Fruit fly (Drosophila melanogaster) whole organism, embryonic: ENCODE measurements around the gene PH4alphaEFB.

Experiments
- ATbp ChIP-seq: fragments of 200-800 bp; sonication (Bioruptor generic); optimal IDR thresholded peaks from 2 replicates; lab custom pipeline; 2017; ENCODE audit warnings: missing biosample characterization, mild to moderate bottlenecking, missing genetic modification characterization, missing genetic modification reagents
- Abd-B ChIP-seq: fragments of 200-800 bp; sonication (Bioruptor generic); optimal IDR thresholded peaks from 2 replicates; lab custom pipeline; 2018; ENCODE audit warnings: missing biosample characterization, mild to moderate bottlenecking, missing genetic modification characterization, moderate library complexity
- Awh ChIP-seq: fragments of 200-800 bp; sonication (Bioruptor generic); IDR thresholded peaks from 2 replicates; pipeline ENCODE4, ENCODE4 v1.3.6; 2022; ENCODE audit warnings: missing biosample characterization, missing genetic modification characterization
- Bdp1 ChIP-seq: fragments of 200-800 bp; sonication (Bioruptor generic); optimal IDR thresholded peaks from 3 replicates; lab custom pipeline; 2016; ENCODE audit warnings: missing biosample characterization, missing genetic modification characterization
- BtbVII ChIP-seq: fragments of 200-800 bp; sonication (Bioruptor generic); optimal IDR thresholded peaks from 3 replicates; lab custom pipeline; 2017; ENCODE audit warnings: missing biosample characterization, mild to moderate bottlenecking, missing genetic modification characterization
- CG10267 ChIP-seq: fragments of 200-800 bp; sonication (Bioruptor generic); optimal IDR thresholded peaks from 2 replicates; lab custom pipeline; 2018; ENCODE audit warnings: missing biosample characterization, mild to moderate bottlenecking, missing genetic modification characterization, moderate library complexity
- CG11247 ChIP-seq: fragments of 200-800 bp; sonication (Bioruptor generic); IDR thresholded peaks from 2 replicates; pipeline ENCODE4 v1.3.6; 2022; ENCODE audit warnings: missing biosample characterization, missing genetic modification characterization
- CG12391 ChIP-seq: fragments of 200-800 bp; sonication (Bioruptor generic); optimal IDR thresholded peaks from 3 replicates; lab custom pipeline; 2018; ENCODE audit warnings: missing biosample characterization, mild to moderate bottlenecking, missing genetic modification characterization, moderate library complexity
- CG12769 ChIP-seq: fragments of 200-800 bp; sonication (Bioruptor generic); optimal IDR thresholded peaks from 2 replicates; lab custom pipeline; 2019; ENCODE audit warnings: missing biosample characterization, mild to moderate bottlenecking, missing genetic modification characterization, moderate library complexity
- CG14965 ChIP-seq: fragments of 200-800 bp; sonication (Bioruptor generic); optimal IDR thresholded peaks from 2 replicates; lab custom pipeline; 2016; ENCODE audit warnings: missing biosample characterization, missing genetic modification characterization, borderline replicate concordance
- CG15514 ChIP-seq: fragments of 200-800 bp; sonication (Bioruptor generic); optimal IDR thresholded peaks from 3 replicates; lab custom pipeline; 2017; ENCODE audit warnings: missing biosample characterization, missing genetic modification characterization, mild to moderate bottlenecking, moderate library complexity, missing genetic modification reagents
- CG16863 ChIP-seq: fragments of 200-800 bp; sonication (Bioruptor generic); optimal IDR thresholded peaks from 3 replicates; lab custom pipeline; 2016; ENCODE audit warnings: missing biosample characterization, missing genetic modification characterization
- CG18262 ChIP-seq: fragments of 200-800 bp; optimal IDR thresholded peaks from 3 replicates; lab custom pipeline; 2019; ENCODE audit warnings: missing biosample characterization, mild to moderate bottlenecking, missing genetic modification characterization, moderate library complexity
- CG2120 ChIP-seq: fragments of 200-800 bp; sonication (Bioruptor generic); optimal IDR thresholded peaks from 3 replicates; lab custom pipeline; 2016; ENCODE audit warnings: missing biosample characterization, missing genetic modification characterization
- CG2712 ChIP-seq: fragments of 200-800 bp; optimal IDR thresholded peaks from 3 replicates; lab custom pipeline; 2019; ENCODE audit warnings: missing biosample characterization, mild to moderate bottlenecking, missing genetic modification characterization, moderate library complexity
- CG30431 ChIP-seq: fragments of 200-800 bp; sonication (Bioruptor generic); optimal IDR thresholded peaks from 2 replicates; lab custom pipeline; 2017; ENCODE audit warnings: missing biosample characterization, missing genetic modification characterization
- CG4360 ChIP-seq: fragments of 200-800 bp; sonication (Bioruptor generic); IDR thresholded peaks from 2 replicates; pipeline ENCODE4 v1.3.6; 2022; ENCODE audit warnings: missing biosample characterization, missing genetic modification characterization
- CG6683 ChIP-seq: fragments of 200-800 bp; sonication (Bioruptor generic); optimal IDR thresholded peaks from 2 replicates; lab custom pipeline; 2017; ENCODE audit warnings: missing biosample characterization, mild to moderate bottlenecking, missing genetic modification characterization, missing genetic modification reagents
- CG6813 ChIP-seq: fragments of 200-800 bp; sonication (Bioruptor generic); optimal IDR thresholded peaks from 2 replicates; lab custom pipeline; 2017; ENCODE audit warnings: missing biosample characterization, missing genetic modification characterization, mild to moderate bottlenecking, moderate library complexity, missing genetic modification reagents
- CG6854 ChIP-seq: fragments of 200-800 bp; sonication (Bioruptor generic); optimal IDR thresholded peaks from 3 replicates; lab custom pipeline; 2017; ENCODE audit warnings: missing biosample characterization, mild to moderate bottlenecking, missing genetic modification characterization
- CG9609 ChIP-seq: fragments of 200-800 bp; sonication (Bioruptor generic); optimal IDR thresholded peaks from 3 replicates; lab custom pipeline; 2016; ENCODE audit warnings: missing biosample characterization, missing genetic modification characterization
- CG9727 ChIP-seq: fragments of 200-800 bp; sonication (Bioruptor generic); optimal IDR thresholded peaks from 3 replicates; lab custom pipeline; 2017; ENCODE audit warnings: missing biosample characterization, mild to moderate bottlenecking, missing genetic modification characterization
- CG9797 ChIP-seq: fragments of 200-800 bp; sonication (Bioruptor generic); optimal IDR thresholded peaks from 3 replicates; lab custom pipeline; 2018; ENCODE audit warnings: missing biosample characterization, mild to moderate bottlenecking, missing genetic modification characterization
- CTCF ChIP-seq: fragments of 200-800 bp; sonication (Bioruptor generic); optimal IDR thresholded peaks from 2 replicates; lab custom pipeline; 2017; ENCODE audit warnings: missing biosample characterization, mild to moderate bottlenecking, missing genetic modification characterization, moderate library complexity
- D ChIP-seq, 2 experiments: fragments of 200-800 bp in 1 of 2; fragments of >200 bp in 1 of 2; sonication (Bioruptor generic) in 1 of 2; optimal IDR thresholded peaks; 2 replicates in 1 of 2; 3 replicates in 1 of 2; lab custom pipeline; 2017; ENCODE audit warnings: mild to moderate bottlenecking in 1 of 2, missing biosample characterization in 1 of 2, missing genetic modification characterization in 1 of 2, missing genetic modification reagents in 1 of 2
- Dbx ChIP-seq: fragments of 200-800 bp; sonication (Bioruptor generic); IDR thresholded peaks from 3 replicates; pipeline ENCODE4 v1.3.6; 2022; ENCODE audit warnings: missing biosample characterization, missing genetic modification characterization
- GATAe ChIP-seq: fragments of 200-800 bp; sonication (Bioruptor generic); conservative IDR thresholded peaks from 2 replicates; pipeline ENCODE4 v1.3.6; 2022; ENCODE audit warnings: missing biosample characterization, missing genetic modification characterization
- HLH4C ChIP-seq: fragments of 200-800 bp; sonication (Bioruptor generic); IDR thresholded peaks from 3 replicates; pipeline ENCODE4 v1.3.6; 2022; ENCODE audit warnings: missing biosample characterization, missing genetic modification characterization; ENCODE audit not compliant: partially characterized antibody
- Nf-YB ChIP-seq: fragments of 200-800 bp; sonication (Bioruptor generic); optimal IDR thresholded peaks from 3 replicates; lab custom pipeline; 2019; ENCODE audit warnings: missing biosample characterization, mild to moderate bottlenecking, missing genetic modification characterization, moderate library complexity
- Ptx1 ChIP-seq: fragments of 200-800 bp; sonication (Bioruptor generic); IDR thresholded peaks from 2 replicates; pipeline ENCODE4 v1.3.6; 2022; ENCODE audit warnings: missing biosample characterization, missing genetic modification characterization
- Ravus ChIP-seq: fragments of 200-800 bp; sonication (Bioruptor generic); IDR thresholded peaks from 2 replicates; pipeline ENCODE4 v1.3.6; 2022; ENCODE audit warnings: missing biosample characterization, missing genetic modification characterization
- Spps ChIP-seq: fragments of 200-800 bp; sonication (Bioruptor generic); optimal IDR thresholded peaks from 2 replicates; lab custom pipeline; 2018; ENCODE audit warnings: missing biosample characterization, mild to moderate bottlenecking, missing genetic modification characterization
- Stat92E ChIP-seq, 3 experiments: fragments of >200 bp in 2 of 3; fragments of 200-800 bp in 1 of 3; sonication (Bioruptor generic) in 1 of 3; optimal IDR thresholded peaks; 2 replicates each; lab custom pipeline; 2017 to 2019; ENCODE audit warnings: missing biosample characterization in 3 of 3, missing genetic modification characterization in 3 of 3, mild to moderate bottlenecking in 1 of 3, moderate library complexity in 1 of 3
- ase ChIP-seq: fragments of 200-800 bp; sonication (Bioruptor generic); IDR thresholded peaks from 3 replicates; pipeline ENCODE4 v1.3.6; 2022; ENCODE audit warnings: missing biosample characterization, missing genetic modification characterization
- ato ChIP-seq: fragments of 200-800 bp; sonication (Bioruptor generic); IDR thresholded peaks from 2 replicates; pipeline ENCODE4 v1.3.6; 2022; ENCODE audit warnings: missing biosample characterization, missing genetic modification characterization; ENCODE audit not compliant: partially characterized antibody
- bab2 ChIP-seq: fragments of 200-800 bp; sonication (Bioruptor generic); optimal IDR thresholded peaks from 2 replicates; lab custom pipeline; 2016; ENCODE audit warnings: missing biosample characterization, missing genetic modification characterization
- cas ChIP-seq: fragments of 200-800 bp; sonication (Bioruptor generic); IDR thresholded peaks from 2 replicates; pipeline ENCODE4 v1.3.6; 2022; ENCODE audit warnings: missing biosample characterization, missing genetic modification characterization
- corto ChIP-seq: fragments of 200-800 bp; sonication (Bioruptor generic); optimal IDR thresholded peaks from 2 replicates; lab custom pipeline; 2016; ENCODE audit warnings: missing biosample characterization, mild to moderate bottlenecking, missing genetic modification characterization, moderate library complexity
- dati ChIP-seq: fragments of 200-800 bp; sonication (Bioruptor generic); IDR thresholded peaks from 2 replicates; pipeline ENCODE4 v1.3.6; 2022; ENCODE audit warnings: missing biosample characterization, missing genetic modification characterization
- exex ChIP-seq: fragments of 200-800 bp; sonication (Bioruptor generic); optimal IDR thresholded peaks from 4 replicates; lab custom pipeline; 2018; ENCODE audit warnings: missing biosample characterization, mild to moderate bottlenecking, missing genetic modification characterization, moderate library complexity
- fd102C ChIP-seq: fragments of 200-800 bp; sonication (Bioruptor generic); optimal IDR thresholded peaks from 2 replicates; lab custom pipeline; 2018; ENCODE audit warnings: missing biosample characterization, mild to moderate bottlenecking, missing genetic modification characterization, moderate library complexity
- grn ChIP-seq: fragments of 200-800 bp; sonication (Bioruptor generic); optimal IDR thresholded peaks from 3 replicates; lab custom pipeline; 2017; ENCODE audit warnings: missing biosample characterization, missing genetic modification characterization
- h ChIP-seq: fragments of >200 bp; optimal IDR thresholded peaks from 2 replicates; lab custom pipeline; 2017
- hkb ChIP-seq, 2 experiments: fragments of 200-800 bp in 1 of 2; fragments of >200 bp in 1 of 2; sonication (Bioruptor generic) in 1 of 2; IDR thresholded peaks in 1 of 2; optimal IDR thresholded peaks in 1 of 2; 2 replicates each; pipeline versions ENCODE4 v1.3.6 to Lab custom; 2017 to 2022; ENCODE audit warnings: missing biosample characterization in 1 of 2, missing genetic modification characterization in 1 of 2
- insv ChIP-seq, 2 experiments: fragments of 200-800 bp; sonication (Bioruptor generic); optimal IDR thresholded peaks; 3 replicates each; lab custom pipeline; 2016 to 2018; ENCODE audit warnings: missing biosample characterization in 2 of 2, missing genetic modification characterization in 2 of 2
- lbe ChIP-seq: fragments of 200-800 bp; sonication (Bioruptor generic); optimal IDR thresholded peaks from 2 replicates; lab custom pipeline; 2016; ENCODE audit warnings: missing biosample characterization, mild to moderate bottlenecking, missing genetic modification characterization
- luna ChIP-seq: fragments of 200-800 bp; sonication (Bioruptor generic); optimal IDR thresholded peaks from 2 replicates; lab custom pipeline; 2016; ENCODE audit warnings: missing biosample characterization, missing genetic modification characterization
- maf-S ChIP-seq: fragments of 200-800 bp; sonication (Bioruptor generic); optimal IDR thresholded peaks from 2 replicates; lab custom pipeline; 2016; ENCODE audit warnings: missing biosample characterization, missing genetic modification characterization
- sens-2 ChIP-seq: fragments of 200-800 bp; sonication (Bioruptor generic); IDR thresholded peaks from 2 replicates; pipeline ENCODE4 v1.3.6; 2022; ENCODE audit warnings: missing biosample characterization, missing genetic modification characterization
- trh ChIP-seq: fragments of 200-800 bp; sonication (Bioruptor generic); optimal IDR thresholded peaks from 2 replicates; lab custom pipeline; 2016; ENCODE audit warnings: missing biosample characterization, missing genetic modification characterization
- tx ChIP-seq: fragments of 200-800 bp; sonication (Bioruptor generic); optimal IDR thresholded peaks from 2 replicates; lab custom pipeline; 2016; ENCODE audit warnings: missing biosample characterization, missing genetic modification characterization

The PH4alphaEFB gene

dm6 chr3R:30449446-30449845, 16.4 kb upstream of the PH4alphaEFB start:
- TF ChIP-seq bab2 (GFP tag; lab: Kevin White, UChicago): no peak
- no peak for TF ChIP-seq CG15514 (GFP tag; lab: Kevin White, UChicago)
- TF ChIP-seq CG2712 (tag; lab: Kevin White, UChicago): no peak
- no peak for TF ChIP-seq fd102C (GFP tag; lab: Kevin White, UChicago)
- no peak for TF ChIP-seq CG18262 (tag; lab: Kevin White, UChicago)
- no peak for TF ChIP-seq CG6854
- no peak for TF ChIP-seq CG11247
- no peak for TF ChIP-seq Abd-B (GFP tag; lab: Kevin White, UChicago)
- peak; percentile 8; the same call in 2 of the 3 replicates for TF ChIP-seq HLH4C (GFP tag; lab: Robert Waterston, UW)
- no peak for TF ChIP-seq CG12391 (tag; lab: Kevin White, UChicago)
- no peak for TF ChIP-seq luna (GFP tag; lab: Kevin White, UChicago)
- TF ChIP-seq grn (GFP tag; lab: Kevin White, UChicago): peak; percentile 29
- TF ChIP-seq CG4360 (GFP tag; lab: Robert Waterston, UW): no peak
- no peak for TF ChIP-seq hkb (optimal IDR thresholded peaks at IDR 0.05; lab: Kevin White, UChicago)
- TF ChIP-seq hkb (GFP tag; IDR thresholded peaks at IDR 0.05; lab: Robert Waterston, UW): no peak
- no peak for TF ChIP-seq CG9609 (GFP tag; lab: Kevin White, UChicago)
- no peak for TF ChIP-seq ATbp (GFP tag; lab: Kevin White, UChicago)
- TF ChIP-seq ato (GFP tag; lab: Robert Waterston, UW): no peak
- no peak for TF ChIP-seq CG6683 (GFP tag; lab: Kevin White, UChicago)
- TF ChIP-seq Spps: no peak
- TF ChIP-seq cas: no peak
- TF ChIP-seq trh (GFP tag; lab: Kevin White, UChicago): no peak
- TF ChIP-seq corto: no peak
- TF ChIP-seq Ravus (GFP tag; lab: Robert Waterston, UW): no peak
- TF ChIP-seq Awh (GFP tag; lab: Robert Waterston, UW): no peak
- TF ChIP-seq sens-2: peak; percentile 83
- no peak for TF ChIP-seq CG16863
- no peak for TF ChIP-seq lbe (GFP tag; lab: Kevin White, UChicago)
- peak; percentile 54; the same call in 1 of the 2 replicates for TF ChIP-seq GATAe (GFP tag; lab: Robert Waterston, UW)
- TF ChIP-seq CG9727 (GFP tag; lab: Kevin White, UChicago): no peak
- TF ChIP-seq maf-S (GFP tag; lab: Kevin White, UChicago): no peak
- no peak for TF ChIP-seq Dbx (GFP tag; lab: Robert Waterston, UW)
- TF ChIP-seq tx: no peak
- TF ChIP-seq CG9797 (GFP tag; lab: Kevin White, UChicago): no peak
- no peak for TF ChIP-seq CG12769
- TF ChIP-seq Nf-YB: no peak
- TF ChIP-seq dati (GFP tag; lab: Robert Waterston, UW): no peak
- peak; percentile 94 for TF ChIP-seq exex (tag; lab: Kevin White, UChicago)
- TF ChIP-seq CG30431 (GFP tag; lab: Kevin White, UChicago): no peak
- TF ChIP-seq CG2120 (GFP tag; lab: Kevin White, UChicago): no peak
- TF ChIP-seq Ptx1: no peak
- TF ChIP-seq Bdp1: no peak
- no peak for TF ChIP-seq D (optimal IDR thresholded peaks at IDR 0.05; lab: Kevin White, UChicago)
- TF ChIP-seq D (GFP tag; optimal IDR thresholded peaks at IDR 0.05; lab: Kevin White, UChicago): no peak
- no peak for TF ChIP-seq CG14965 (GFP tag; lab: Kevin White, UChicago)
- TF ChIP-seq h (lab: Kevin White, UChicago): no peak
- no peak for TF ChIP-seq insv (GFP tag; optimal IDR thresholded peaks at IDR 0.05; lab: Kevin White, UChicago)
- TF ChIP-seq CG6813 (GFP tag; lab: Kevin White, UChicago): no peak
- no peak for TF ChIP-seq CTCF (GFP tag; lab: Kevin White, UChicago)
- no peak for TF ChIP-seq Stat92E (GFP tag; optimal IDR thresholded peaks at IDR 0.05; lab: Kevin White, UChicago)
- TF ChIP-seq ase (GFP tag; lab: Robert Waterston, UW): no peak
- no peak for TF ChIP-seq BtbVII
- TF ChIP-seq CG10267 (tag; lab: Kevin White, UChicago): no peak
